Worm (Caenorhabditis elegans) whole organism, L4 larva: ENCODE data around the gene mec-7.

ENCODE experiments used
- D1046.2 ChIP-seq: fragments of 200-800 bp; sonication (Bioruptor generic); IDR thresholded peaks from 2 replicates; pipeline ENCODE4 v1.3.6; 2022; ENCODE audit warnings: missing genetic modification characterization, missing compliant biosample characterization
- F10B5.3 ChIP-seq: sonication (generic microtip); optimal IDR thresholded peaks from 2 replicates; lab custom pipeline; 2016; ENCODE audit warnings: mild to moderate bottlenecking, missing genetic modification characterization, missing compliant biosample characterization
- F44E2.7 ChIP-seq: fragments of 200-800 bp; sonication (Bioruptor generic); IDR thresholded peaks from 2 replicates; pipeline ENCODE4 v2.1.2; 2022; ENCODE audit warnings: missing genetic modification characterization, missing compliant biosample characterization
- F49E8.2 ChIP-seq: sonication (generic microtip); optimal IDR thresholded peaks from 2 replicates; lab custom pipeline; 2016; ENCODE audit warnings: missing compliant biosample characterization, mild to moderate bottlenecking, missing genetic modification characterization, borderline replicate concordance
- R02D3.7 ChIP-seq: fragments of 150-350 bp; sonication (generic microtip); optimal IDR thresholded peaks from 3 replicates; lab custom pipeline; 2014; ENCODE audit warnings: missing biosample characterization, missing genetic modification characterization
- T20F7.1 ChIP-seq: fragments of 200-800 bp; sonication (Bioruptor generic); optimal IDR thresholded peaks from 2 replicates; lab custom pipeline; 2018; ENCODE audit warnings: mild to moderate bottlenecking, missing genetic modification characterization, missing compliant biosample characterization
- Y105C5A.15 ChIP-seq: fragments of 200-800 bp; sonication (Bioruptor generic); IDR thresholded peaks from 2 replicates; pipeline ENCODE4 v1.3.6; 2022; ENCODE audit warnings: missing genetic modification characterization, missing compliant biosample characterization
- Y5F2A.4 ChIP-seq: fragments of 200-800 bp; sonication (Bioruptor generic); optimal IDR thresholded peaks from 2 replicates; lab custom pipeline; 2018; ENCODE audit warnings: mild to moderate bottlenecking, missing genetic modification characterization, missing compliant biosample characterization
- Y75B8A.6 ChIP-seq: fragments of 200-800 bp; sonication (Bioruptor generic); IDR thresholded peaks from 2 replicates; pipeline ENCODE4 v1.3.6; 2022; ENCODE audit warnings: missing genetic modification reagents, missing genetic modification characterization, missing compliant biosample characterization
- ceh-20 ChIP-seq: fragments of 200-800 bp; sonication (Bioruptor generic); IDR thresholded peaks from 2 replicates; pipeline ENCODE4 v1.3.6; 2022; ENCODE audit warnings: missing genetic modification reagents, missing genetic modification characterization, missing compliant biosample characterization
- ceh-82 ChIP-seq: sonication (generic microtip); optimal IDR thresholded peaks from 2 replicates; lab custom pipeline; 2017; ENCODE audit warnings: missing biosample characterization, missing genetic modification characterization
- ces-1 ChIP-seq: fragments of 150-350 bp; sonication (generic microtip); optimal IDR thresholded peaks from 4 replicates; lab custom pipeline; 2014; ENCODE audit warnings: missing biosample characterization, missing genetic modification reagents, missing genetic modification characterization
- daf-16 ChIP-seq, 3 experiments: sonication (generic microtip); optimal IDR thresholded peaks; 2 replicates each; lab custom pipeline; 2016 to 2017; ENCODE audit warnings: missing genetic modification characterization in 3 of 3, missing genetic modification reagents in 3 of 3, mild to moderate bottlenecking in 2 of 3, missing compliant biosample characterization in 2 of 3, missing biosample characterization in 1 of 3, moderate library complexity in 1 of 3
- dmd-6 ChIP-seq: fragments of 200-800 bp; sonication (Bioruptor generic); IDR thresholded peaks from 2 replicates; pipeline ENCODE4 v1.3.6; 2022; ENCODE audit warnings: missing genetic modification reagents, missing genetic modification characterization, missing compliant biosample characterization
- dmd-8 ChIP-seq: fragments of 200-800 bp; sonication (Bioruptor generic); IDR thresholded peaks from 2 replicates; pipeline ENCODE4 v1.3.6; 2022; ENCODE audit warnings: missing genetic modification characterization, missing compliant biosample characterization
- duxl-1 ChIP-seq: sonication (generic microtip); optimal IDR thresholded peaks from 2 replicates; lab custom pipeline; 2016; ENCODE audit warnings: mild to moderate bottlenecking, missing genetic modification characterization, moderate library complexity, missing compliant biosample characterization; ENCODE audit not compliant: poor library complexity
- egl-27 ChIP-seq: sonication (generic microtip); optimal IDR thresholded peaks from 3 replicates; lab custom pipeline; 2017; ENCODE audit warnings: missing biosample characterization, missing genetic modification reagents, missing genetic modification characterization
- gei-8 ChIP-seq: fragments of 200-800 bp; sonication (Bioruptor generic); optimal IDR thresholded peaks from 2 replicates; lab custom pipeline; 2018; ENCODE audit warnings: mild to moderate bottlenecking, missing genetic modification characterization, missing compliant biosample characterization
- hif-1 ChIP-seq, 2 experiments: sonication (generic microtip); optimal IDR thresholded peaks; 2 replicates each; lab custom pipeline; 2016 to 2017; ENCODE audit warnings: missing compliant biosample characterization in 2 of 2, missing genetic modification characterization in 2 of 2, missing genetic modification reagents in 2 of 2, missing genotype in 2 of 2, mild to moderate bottlenecking in 1 of 2
- hlh-11 ChIP-seq: fragments of 200-800 bp; sonication (Bioruptor generic); optimal IDR thresholded peaks from 2 replicates; lab custom pipeline; 2018; ENCODE audit warnings: mild to moderate bottlenecking, missing genetic modification characterization, missing compliant biosample characterization
- hmg-1.1 ChIP-seq: fragments of 200-800 bp; sonication (Bioruptor generic); IDR thresholded peaks from 2 replicates; pipeline ENCODE4 v1.3.6; 2022; ENCODE audit warnings: missing genetic modification reagents, missing genetic modification characterization, missing compliant biosample characterization
- jun-1 ChIP-seq: fragments of 150-350 bp; optimal IDR thresholded peaks from 2 replicates; lab custom pipeline; 2014; ENCODE audit warnings: missing biosample characterization, missing genetic modification reagents, missing genetic modification characterization
- lin-15B ChIP-seq: fragments of 150-350 bp; sonication (generic microtip); optimal IDR thresholded peaks from 3 replicates; lab custom pipeline; 2014; ENCODE audit warnings: missing biosample characterization, missing genetic modification characterization
- lin-38 ChIP-seq: fragments of 200-800 bp; sonication (Bioruptor generic); IDR thresholded peaks from 2 replicates; pipeline ENCODE4 v1.3.6; 2022; ENCODE audit warnings: missing genetic modification reagents, missing genetic modification characterization, missing compliant biosample characterization
- lin-39 ChIP-seq: fragments of 150-350 bp; optimal IDR thresholded peaks from 2 replicates; lab custom pipeline; 2014; ENCODE audit warnings: missing biosample characterization, missing genetic modification reagents, missing genetic modification characterization
- lir-3 ChIP-seq: sonication (generic microtip); optimal IDR thresholded peaks from 2 replicates; lab custom pipeline; 2016; ENCODE audit warnings: mild to moderate bottlenecking, missing genetic modification characterization, missing compliant biosample characterization
- lsy-2 ChIP-seq, 2 experiments: fragments of 150-350 bp in 1 of 2; sonication (generic microtip) in 1 of 2; optimal IDR thresholded peaks; 2 replicates each; lab custom pipeline; 2014 to 2017; ENCODE audit warnings: missing biosample characterization in 2 of 2, missing genetic modification characterization in 2 of 2
- mdl-1 ChIP-seq, 2 experiments: fragments of 150-350 bp in 1 of 2; sonication (generic microtip) in 1 of 2; optimal IDR thresholded peaks; 2 replicates each; lab custom pipeline; 2014 to 2017; ENCODE audit warnings: missing biosample characterization in 2 of 2, missing genetic modification characterization in 2 of 2
- mep-1 ChIP-seq: fragments of 150-350 bp; sonication (generic microtip); optimal IDR thresholded peaks from 3 replicates; lab custom pipeline; 2014; ENCODE audit warnings: missing biosample characterization, missing genetic modification characterization
- mxl-3 ChIP-seq: fragments of 200-800 bp; sonication (Bioruptor generic); optimal IDR thresholded peaks from 2 replicates; lab custom pipeline; 2018; ENCODE audit warnings: mild to moderate bottlenecking, missing genetic modification characterization, missing compliant biosample characterization
- nhr-10 ChIP-seq: fragments of 150-350 bp; optimal IDR thresholded peaks from 2 replicates; lab custom pipeline; 2014; ENCODE audit warnings: missing biosample characterization, missing genetic modification characterization
- nhr-25 ChIP-seq: sonication (generic microtip); optimal IDR thresholded peaks from 2 replicates; lab custom pipeline; 2017; ENCODE audit warnings: missing genetic modification characterization, mild to moderate bottlenecking, missing compliant biosample characterization, antibody characterized with exemption, moderate library complexity, borderline replicate concordance; ENCODE audit not compliant: insufficient read depth
- nhr-28 ChIP-seq: fragments of 150-350 bp; optimal IDR thresholded peaks from 2 replicates; lab custom pipeline; 2014; ENCODE audit warnings: missing biosample characterization, missing genetic modification characterization
- nhr-42 ChIP-seq: fragments of 200-800 bp; sonication (Bioruptor generic); IDR thresholded peaks from 2 replicates; pipeline ENCODE4 v1.3.6; 2022; ENCODE audit warnings: missing genetic modification characterization, missing compliant biosample characterization
- nhr-48 ChIP-seq: sonication (generic microtip); optimal IDR thresholded peaks from 2 replicates; lab custom pipeline; 2016; ENCODE audit warnings: mild to moderate bottlenecking, missing genetic modification characterization, missing compliant biosample characterization
- nhr-76 ChIP-seq: fragments of 150-350 bp; optimal IDR thresholded peaks from 2 replicates; lab custom pipeline; 2014; ENCODE audit warnings: missing biosample characterization, missing genetic modification characterization
- nhr-77 ChIP-seq: fragments of 150-350 bp; optimal IDR thresholded peaks from 2 replicates; lab custom pipeline; 2014; ENCODE audit warnings: missing biosample characterization, missing genetic modification characterization
- pha-4 ChIP-seq, 2 experiments: fragments of 150-350 bp in 1 of 2; fragments of 200-800 bp in 1 of 2; sonication (Bioruptor generic) in 1 of 2; IDR thresholded peaks in 1 of 2; optimal IDR thresholded peaks in 1 of 2; 2 replicates each; pipeline versions ENCODE4 v1.3.6 to Lab custom; 2014 to 2022; ENCODE audit warnings: missing genetic modification characterization in 2 of 2, missing genetic modification reagents in 2 of 2, missing biosample characterization in 1 of 2, missing compliant biosample characterization in 1 of 2
- pqm-1 ChIP-seq: sonication (generic microtip); optimal IDR thresholded peaks from 2 replicates; lab custom pipeline; 2017; ENCODE audit warnings: missing biosample characterization, missing genetic modification characterization
- sdz-12 ChIP-seq: fragments of 200-800 bp; sonication (Bioruptor generic); optimal IDR thresholded peaks from 2 replicates; lab custom pipeline; 2018; ENCODE audit warnings: mild to moderate bottlenecking, missing genetic modification characterization, missing compliant biosample characterization
- set-16 ChIP-seq: fragments of 200-800 bp; sonication (Bioruptor generic); IDR thresholded peaks from 2 replicates; pipeline ENCODE4 v1.3.6; 2022; ENCODE audit warnings: missing genetic modification reagents, missing genetic modification characterization, missing compliant biosample characterization
- snpc-1.2 ChIP-seq: fragments of 200-800 bp; sonication (Bioruptor generic); IDR thresholded peaks from 2 replicates; pipeline ENCODE4 v1.3.6; 2022; ENCODE audit warnings: missing genetic modification reagents, missing genetic modification characterization, missing compliant biosample characterization
- snpc-4 ChIP-seq: fragments of 150-350 bp; optimal IDR thresholded peaks from 2 replicates; lab custom pipeline; 2014; ENCODE audit warnings: missing biosample characterization, missing genetic modification characterization
- spr-1 ChIP-seq: sonication (generic microtip); optimal IDR thresholded peaks from 2 replicates; lab custom pipeline; 2016; ENCODE audit warnings: mild to moderate bottlenecking, missing genetic modification characterization, missing compliant biosample characterization
- spr-3 ChIP-seq: fragments of 200-800 bp; sonication (Bioruptor generic); optimal IDR thresholded peaks from 2 replicates; lab custom pipeline; 2018; ENCODE audit warnings: mild to moderate bottlenecking, missing genetic modification characterization, missing compliant biosample characterization
- tag-97 ChIP-seq: fragments of 200-800 bp; sonication (Bioruptor generic); IDR thresholded peaks from 2 replicates; pipeline ENCODE4 v1.3.6; 2022; ENCODE audit warnings: missing genetic modification characterization, missing compliant biosample characterization
- tra-1 ChIP-seq: fragments of 200-800 bp; sonication (Bioruptor generic); IDR thresholded peaks from 2 replicates; pipeline ENCODE4 v1.3.6; 2022; ENCODE audit warnings: missing genetic modification reagents, missing genetic modification characterization, missing compliant biosample characterization
- zag-1 ChIP-seq: fragments of 150-350 bp; optimal IDR thresholded peaks from 2 replicates; lab custom pipeline; 2014; ENCODE audit warnings: missing biosample characterization, missing genetic modification characterization
- zfp-2 ChIP-seq: sonication (generic microtip); optimal IDR thresholded peaks from 2 replicates; lab custom pipeline; 2016; ENCODE audit warnings: mild to moderate bottlenecking, missing genetic modification characterization, missing compliant biosample characterization
- ztf-11 ChIP-seq: fragments of 150-350 bp; optimal IDR thresholded peaks from 2 replicates; lab custom pipeline; 2014; ENCODE audit warnings: missing biosample characterization, missing genetic modification characterization

Gene mec-7

DNA sequence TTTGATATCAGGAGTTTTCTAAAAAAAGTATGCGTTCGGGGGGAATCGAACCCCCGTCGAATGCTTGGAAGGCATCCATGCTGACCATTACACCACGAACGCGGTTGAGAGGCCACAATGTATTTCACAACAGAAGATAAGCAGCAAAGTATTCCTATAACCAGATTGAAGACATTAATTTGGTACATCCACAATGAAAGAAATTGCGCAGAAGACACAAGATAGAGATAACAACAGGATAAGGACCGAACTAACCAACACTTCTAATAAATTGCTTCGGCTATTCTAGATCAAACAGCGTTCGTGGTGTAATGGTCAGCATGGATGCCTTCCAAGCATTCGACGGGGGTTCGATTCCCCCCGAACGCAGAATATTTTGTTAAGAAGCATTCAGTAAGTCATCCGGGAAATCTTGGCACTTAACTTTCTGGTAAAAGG, 17.8 kb upstream of the mec-7 start (continued):
- TF ChIP-seq mdl-1 (tag; optimal IDR thresholded peaks at IDR 0.05; lab: Kevin White, UChicago), result no peak
- TF ChIP-seq T20F7.1 (GFP tag; lab: Kevin White, UChicago), result no peak
- no peak for TF ChIP-seq ceh-82 (tag; lab: Kevin White, UChicago)
- TF ChIP-seq spr-3 (GFP tag; lab: Kevin White, UChicago), result peak; percentile 24
- TF ChIP-seq dmd-6, result peak; percentile 48; the same call in 1 of the 2 replicates
- no peak for TF ChIP-seq Y75B8A.6 (GFP tag; lab: Robert Waterston, UW)
- no peak for TF ChIP-seq tra-1 (GFP tag; lab: Robert Waterston, UW)
- TF ChIP-seq mep-1 (tag; lab: Kevin White, UChicago), result peak; percentile 40
- TF ChIP-seq nhr-25 (tag; lab: Kevin White, UChicago), result peak; percentile 1
- no peak for TF ChIP-seq pqm-1 (tag; lab: Kevin White, UChicago)
- peak; percentile 68 for TF ChIP-seq lir-3 (tag; lab: Kevin White, UChicago)
- TF ChIP-seq Y5F2A.4 (GFP tag; lab: Kevin White, UChicago), result peak; percentile 38
- no peak for TF ChIP-seq F44E2.7 (GFP tag; lab: Robert Waterston, UW)
- TF ChIP-seq mxl-3, result peak; percentile 54
- TF ChIP-seq hif-1 (tag; optimal IDR thresholded peaks at IDR 0.05; lab: Kevin White, UChicago), result peak in 1 of 2 experiments; percentile 1
- TF ChIP-seq snpc-1.2 (GFP tag; lab: Robert Waterston, UW), result peak; percentile 89
- TF ChIP-seq ces-1 (GFP tag; lab: Kevin White, UChicago), result no peak
- TF ChIP-seq lin-15B, result no peak
- no peak for TF ChIP-seq ztf-11 (tag; lab: Kevin White, UChicago)
- TF ChIP-seq F49E8.2, result peak; percentile 51
- peak; percentile 49 for TF ChIP-seq hlh-11
- peak; percentile 43; the same call in 1 of the 2 replicates for TF ChIP-seq nhr-42 (GFP tag; lab: Robert Waterston, UW)
- TF ChIP-seq tag-97 (GFP tag; lab: Robert Waterston, UW), result no peak
- TF ChIP-seq Y105C5A.15, result 0 out of 2 replicates have a peak, but pooled peaks have one; percentile 4
- no peak for TF ChIP-seq nhr-76 (tag; lab: Kevin White, UChicago)
- TF ChIP-seq zag-1 (tag; lab: Kevin White, UChicago), result no peak
- peak; percentile 79 for TF ChIP-seq pha-4 (GFP tag; IDR thresholded peaks at IDR 0.05; lab: Robert Waterston, UW)
- TF ChIP-seq pha-4 (tag; optimal IDR thresholded peaks at IDR 0.05; lab: Kevin White, UChicago), result no peak
- peak; percentile 30 for TF ChIP-seq nhr-28 (tag; lab: Kevin White, UChicago)
- TF ChIP-seq ceh-20, result peak; percentile 40; the same call in 1 of the 2 replicates
- peak; percentile 34 for TF ChIP-seq F10B5.3 (tag; lab: Kevin White, UChicago)
- TF ChIP-seq R02D3.7 (tag; lab: Kevin White, UChicago), result no peak
- TF ChIP-seq nhr-10 (tag; lab: Kevin White, UChicago), result no peak
- TF ChIP-seq lin-38 (GFP tag; lab: Robert Waterston, UW), result no peak
- TF ChIP-seq D1046.2 (GFP tag; lab: Robert Waterston, UW), result no peak
- TF ChIP-seq hmg-1.1, result peak; percentile 80
- peak; percentile 83 for TF ChIP-seq gei-8 (GFP tag; lab: Kevin White, UChicago)
- TF ChIP-seq egl-27 (tag; lab: Kevin White, UChicago), result no peak
- TF ChIP-seq lsy-2 (tag; optimal IDR thresholded peaks at IDR 0.05; lab: Kevin White, UChicago), result peak in 1 of 2 experiments; percentile 47
- TF ChIP-seq set-16 (GFP tag; lab: Robert Waterston, UW), result no peak
- TF ChIP-seq spr-1, result peak; percentile 7
- TF ChIP-seq daf-16 (GFP tag; optimal IDR thresholded peaks at IDR 0.05; lab: Kevin White, UChicago), result peak; percentile 47 to 81
- TF ChIP-seq daf-16 (tag; optimal IDR thresholded peaks at IDR 0.05; lab: Kevin White, UChicago), result peak; percentile 55
- peak; percentile 25 for TF ChIP-seq zfp-2 (tag; lab: Kevin White, UChicago)
- TF ChIP-seq nhr-77, result peak; percentile 41
- peak; percentile 71 for TF ChIP-seq sdz-12 (GFP tag; lab: Kevin White, UChicago)
- TF ChIP-seq jun-1 (tag; lab: Kevin White, UChicago), result no peak
- no peak for TF ChIP-seq lin-39 (tag; lab: Kevin White, UChicago)
- TF ChIP-seq dmd-8 (GFP tag; lab: Robert Waterston, UW), result peak; percentile 83
- no peak for TF ChIP-seq snpc-4
- no peak for TF ChIP-seq duxl-1
- TF ChIP-seq nhr-48 (tag; lab: Kevin White, UChicago), result peak; percentile 60
